Fruit fly (Drosophila melanogaster) whole organism, embryonic: ENCODE data around the gene CG9855.
A peak's percentile ranks its signal among the peaks of the same experiment; 100 is the strongest.

Source experiments
- ATbp ChIP-seq: fragments of 200-800 bp; sonication (Bioruptor generic); optimal IDR thresholded peaks from 2 replicates; lab custom pipeline; 2017; ENCODE audit warnings: missing biosample characterization, mild to moderate bottlenecking, missing genetic modification characterization, missing genetic modification reagents
- B-H2 ChIP-seq: fragments of 200-800 bp; sonication (Bioruptor generic); optimal IDR thresholded peaks from 2 replicates; lab custom pipeline; 2018; ENCODE audit warnings: missing biosample characterization, mild to moderate bottlenecking, missing genetic modification characterization
- Bdp1 ChIP-seq: fragments of 200-800 bp; sonication (Bioruptor generic); optimal IDR thresholded peaks from 3 replicates; lab custom pipeline; 2016; ENCODE audit warnings: missing biosample characterization, missing genetic modification characterization
- Bteb2 ChIP-seq: fragments of 200-800 bp; sonication (Bioruptor generic); optimal IDR thresholded peaks from 2 replicates; lab custom pipeline; 2016; ENCODE audit warnings: missing biosample characterization, missing genetic modification characterization
- CG10267 ChIP-seq: fragments of 200-800 bp; sonication (Bioruptor generic); optimal IDR thresholded peaks from 2 replicates; lab custom pipeline; 2018; ENCODE audit warnings: missing biosample characterization, mild to moderate bottlenecking, missing genetic modification characterization, moderate library complexity
- CG10431 ChIP-seq: fragments of 200-800 bp; sonication (Bioruptor generic); optimal IDR thresholded peaks from 3 replicates; lab custom pipeline; 2018; ENCODE audit warnings: missing biosample characterization, mild to moderate bottlenecking, missing genetic modification characterization
- CG11723 ChIP-seq: fragments of 200-800 bp; sonication (Bioruptor generic); optimal IDR thresholded peaks from 2 replicates; lab custom pipeline; 2017; ENCODE audit warnings: missing biosample characterization, mild to moderate bottlenecking, missing genetic modification characterization
- CG12236 ChIP-seq: fragments of 200-800 bp; sonication (Bioruptor generic); optimal IDR thresholded peaks from 2 replicates; lab custom pipeline; 2016; ENCODE audit warnings: missing biosample characterization, missing genetic modification characterization
- CG14667 ChIP-seq: fragments of 200-800 bp; sonication (Bioruptor generic); IDR thresholded peaks from 2 replicates; pipeline ENCODE4 v1.3.6; 2022; ENCODE audit warnings: missing biosample characterization, missing genetic modification characterization
- CG17186 ChIP-seq: fragments of 200-800 bp; sonication (Bioruptor generic); optimal IDR thresholded peaks from 3 replicates; lab custom pipeline; 2017; ENCODE audit warnings: missing biosample characterization, missing genetic modification reagents, missing genetic modification characterization
- CG17361 ChIP-seq: fragments of 200-800 bp; sonication (Bioruptor generic); IDR thresholded peaks from 3 replicates; pipeline ENCODE4 v1.3.6; 2022; ENCODE audit warnings: missing biosample characterization, missing genetic modification characterization
- CG30403 ChIP-seq: fragments of 200-800 bp; sonication (Bioruptor generic); optimal IDR thresholded peaks from 3 replicates; lab custom pipeline; 2016; ENCODE audit warnings: missing biosample characterization, missing genetic modification characterization
- CG32532 ChIP-seq: fragments of 200-800 bp; sonication (Bioruptor generic); IDR thresholded peaks from 2 replicates; pipeline ENCODE4 v1.3.6; 2022; ENCODE audit warnings: missing biosample characterization, missing genetic modification characterization
- CG3847 ChIP-seq: fragments of 200-800 bp; sonication (Bioruptor generic); IDR thresholded peaks from 2 replicates; pipeline ENCODE4 v1.3.6; 2022; ENCODE audit warnings: missing biosample characterization, missing genetic modification characterization
- CG5953 ChIP-seq: fragments of 200-800 bp; sonication (Bioruptor generic); IDR thresholded peaks from 2 replicates; pipeline ENCODE4 v1.3.6; 2022; ENCODE audit warnings: missing biosample characterization, missing genetic modification characterization
- CG6175 ChIP-seq: fragments of 200-800 bp; sonication (Bioruptor generic); IDR thresholded peaks from 3 replicates; pipeline ENCODE4 v1.3.6; 2022; ENCODE audit warnings: missing biosample characterization, missing genetic modification characterization
- CG6765 ChIP-seq: fragments of 200-800 bp; sonication (Bioruptor generic); optimal IDR thresholded peaks from 3 replicates; lab custom pipeline; 2017; ENCODE audit warnings: missing biosample characterization, mild to moderate bottlenecking, missing genetic modification characterization
- CG7271 ChIP-seq: fragments of 200-800 bp; sonication (Bioruptor generic); optimal IDR thresholded peaks from 2 replicates; lab custom pipeline; 2018; ENCODE audit warnings: missing biosample characterization, mild to moderate bottlenecking, missing genetic modification characterization, moderate library complexity
- CG9215 ChIP-seq: fragments of 200-800 bp; sonication (Bioruptor generic); IDR thresholded peaks from 2 replicates; pipeline ENCODE4 v1.3.6; 2022; ENCODE audit warnings: missing biosample characterization, missing genetic modification characterization
- CG9437 ChIP-seq: fragments of 200-800 bp; sonication (Bioruptor generic); optimal IDR thresholded peaks from 2 replicates; lab custom pipeline; 2018; ENCODE audit warnings: missing biosample characterization, mild to moderate bottlenecking, missing genetic modification characterization
- CG9727 ChIP-seq: fragments of 200-800 bp; sonication (Bioruptor generic); optimal IDR thresholded peaks from 3 replicates; lab custom pipeline; 2017; ENCODE audit warnings: missing biosample characterization, mild to moderate bottlenecking, missing genetic modification characterization
- CG9876 ChIP-seq: fragments of 200-800 bp; sonication (Bioruptor generic); optimal IDR thresholded peaks from 2 replicates; lab custom pipeline; 2016; ENCODE audit warnings: missing biosample characterization, missing genetic modification characterization
- Camta ChIP-seq: fragments of 200-800 bp; sonication (Bioruptor generic); optimal IDR thresholded peaks from 2 replicates; lab custom pipeline; 2016; ENCODE audit warnings: missing biosample characterization, missing genetic modification characterization
- Dbx ChIP-seq: fragments of 200-800 bp; sonication (Bioruptor generic); IDR thresholded peaks from 3 replicates; pipeline ENCODE4 v1.3.6; 2022; ENCODE audit warnings: missing biosample characterization, missing genetic modification characterization
- Hr3 ChIP-seq: fragments of 200-800 bp; sonication (Bioruptor generic); optimal IDR thresholded peaks from 3 replicates; lab custom pipeline; 2016; ENCODE audit warnings: missing biosample characterization, missing genetic modification characterization
- Lpt ChIP-seq: fragments of >200 bp; optimal IDR thresholded peaks from 2 replicates; lab custom pipeline; 2018; ENCODE audit warnings: missing biosample characterization, missing genetic modification characterization
- MESR4 ChIP-seq: fragments of 200-800 bp; sonication (Bioruptor generic); optimal IDR thresholded peaks from 2 replicates; lab custom pipeline; 2018; ENCODE audit warnings: missing biosample characterization, mild to moderate bottlenecking, missing genetic modification characterization, moderate library complexity
- Pdp1 ChIP-seq, 2 experiments: fragments of 200-800 bp; sonication (Bioruptor generic); optimal IDR thresholded peaks; 3 replicates each; lab custom pipeline; 2016; ENCODE audit warnings: missing biosample characterization in 2 of 2, missing genetic modification characterization in 2 of 2, mild to moderate bottlenecking in 1 of 2, moderate library complexity in 1 of 2
- Sry-β ChIP-seq: fragments of 200-800 bp; sonication (Bioruptor generic); optimal IDR thresholded peaks from 2 replicates; lab custom pipeline; 2018; ENCODE audit warnings: missing biosample characterization, mild to moderate bottlenecking, missing genetic modification characterization, moderate library complexity
- ap ChIP-seq: fragments of 200-800 bp; sonication (Bioruptor generic); IDR thresholded peaks from 2 replicates; pipeline ENCODE4 v1.3.6; 2022; ENCODE audit warnings: missing biosample characterization, missing genetic modification characterization
- ase ChIP-seq: fragments of 200-800 bp; sonication (Bioruptor generic); IDR thresholded peaks from 3 replicates; pipeline ENCODE4 v1.3.6; 2022; ENCODE audit warnings: missing biosample characterization, missing genetic modification characterization
- ash1 ChIP-seq: fragments of 200-800 bp; sonication (Bioruptor generic); optimal IDR thresholded peaks from 2 replicates; lab custom pipeline; 2018; ENCODE audit warnings: missing biosample characterization, mild to moderate bottlenecking, missing genetic modification characterization
- bowl ChIP-seq: fragments of 200-800 bp; sonication (Bioruptor generic); IDR thresholded peaks from 2 replicates; pipeline ENCODE4 v1.3.6; 2022; ENCODE audit warnings: missing biosample characterization, missing genetic modification characterization
- cg ChIP-seq: fragments of 200-800 bp; sonication (Bioruptor generic); optimal IDR thresholded peaks from 3 replicates; lab custom pipeline; 2019; ENCODE audit warnings: missing biosample characterization, mild to moderate bottlenecking, missing genetic modification characterization, moderate library complexity
- chm ChIP-seq: fragments of 200-800 bp; sonication (Bioruptor generic); IDR thresholded peaks from 2 replicates; pipeline ENCODE4 v1.3.6; 2022; ENCODE audit warnings: missing biosample characterization, missing genetic modification characterization
- dan ChIP-seq: fragments of 200-800 bp; sonication (Bioruptor generic); IDR thresholded peaks from 2 replicates; pipeline ENCODE4 v1.3.6; 2022; ENCODE audit warnings: missing biosample characterization, missing genetic modification characterization
- dmrt11E ChIP-seq: fragments of 200-800 bp; sonication (Bioruptor generic); optimal IDR thresholded peaks from 3 replicates; lab custom pipeline; 2018; ENCODE audit warnings: missing biosample characterization, mild to moderate bottlenecking, missing genetic modification characterization, moderate library complexity
- ewg ChIP-seq: fragments of 200-800 bp; sonication (Bioruptor generic); optimal IDR thresholded peaks from 3 replicates; lab custom pipeline; 2017; ENCODE audit warnings: mild to moderate bottlenecking, missing biosample characterization, missing genetic modification reagents, missing genetic modification characterization
- grau ChIP-seq: fragments of 200-800 bp; optimal IDR thresholded peaks from 3 replicates; lab custom pipeline; 2019; ENCODE audit warnings: missing biosample characterization, mild to moderate bottlenecking, missing genetic modification characterization, moderate library complexity
- luna ChIP-seq: fragments of 200-800 bp; sonication (Bioruptor generic); optimal IDR thresholded peaks from 2 replicates; lab custom pipeline; 2016; ENCODE audit warnings: missing biosample characterization, missing genetic modification characterization
- nerfin-2 ChIP-seq: fragments of 200-800 bp; sonication (Bioruptor generic); IDR thresholded peaks from 2 replicates; pipeline ENCODE4 v1.3.6; 2022; ENCODE audit warnings: missing biosample characterization, missing genetic modification characterization; ENCODE audit not compliant: partially characterized antibody
- pzg ChIP-seq: fragments of 200-800 bp; sonication (Bioruptor generic); optimal IDR thresholded peaks from 3 replicates; lab custom pipeline; 2018; ENCODE audit warnings: missing biosample characterization, mild to moderate bottlenecking, missing genetic modification characterization, moderate library complexity
- sens-2 ChIP-seq: fragments of 200-800 bp; sonication (Bioruptor generic); IDR thresholded peaks from 2 replicates; pipeline ENCODE4 v1.3.6; 2022; ENCODE audit warnings: missing biosample characterization, missing genetic modification characterization
- sima ChIP-seq: fragments of 200-800 bp; sonication (Bioruptor generic); optimal IDR thresholded peaks from 2 replicates; lab custom pipeline; 2016; ENCODE audit warnings: missing biosample characterization, missing genetic modification characterization
- sna ChIP-seq: fragments of 200-800 bp; sonication (Bioruptor generic); IDR thresholded peaks from 2 replicates; pipeline ENCODE4 v1.3.6; 2022; ENCODE audit warnings: missing biosample characterization, missing genetic modification characterization; ENCODE audit not compliant: partially characterized antibody
- stwl ChIP-seq: fragments of 200-800 bp; sonication (Bioruptor generic); optimal IDR thresholded peaks from 3 replicates; lab custom pipeline; 2018; ENCODE audit warnings: missing biosample characterization, mild to moderate bottlenecking, missing genetic modification characterization, moderate library complexity
- tup ChIP-seq: fragments of 200-800 bp; sonication (Bioruptor generic); optimal IDR thresholded peaks from 2 replicates; lab custom pipeline; 2016; ENCODE audit warnings: missing biosample characterization, mild to moderate bottlenecking, missing genetic modification characterization, moderate library complexity
- tx ChIP-seq: fragments of 200-800 bp; sonication (Bioruptor generic); optimal IDR thresholded peaks from 2 replicates; lab custom pipeline; 2016; ENCODE audit warnings: missing biosample characterization, missing genetic modification characterization

Gene CG9855

dm6 chr3R:4378363-4379354, 19.0 kb downstream of the CG9855 start, which contains the start of gene Sfxn1-3 (continued):
- no peak for TF ChIP-seq tup
- peak; percentile 91 for TF ChIP-seq ewg (GFP tag; lab: Kevin White, UChicago)
- no peak for TF ChIP-seq dan
- no peak for TF ChIP-seq sima (GFP tag; lab: Kevin White, UChicago)
- no peak for TF ChIP-seq CG7271 (tag; lab: Kevin White, UChicago)
- peak; percentile 64 for TF ChIP-seq B-H2 (GFP tag; lab: Kevin White, UChicago)
- peak; percentile 57; the same call in 1 of the 3 replicates for TF ChIP-seq Dbx (GFP tag; lab: Robert Waterston, UW)
- TF ChIP-seq Lpt (GFP tag; lab: Kevin White, UChicago) = no peak
- TF ChIP-seq cg (GFP tag; lab: Kevin White, UChicago) = peak; percentile 62
- TF ChIP-seq Camta (GFP tag; lab: Kevin White, UChicago) = no peak
- TF ChIP-seq CG17186 (GFP tag; lab: Kevin White, UChicago) = no peak
- TF ChIP-seq grau (tag; lab: Kevin White, UChicago) = peak; percentile 23
- TF ChIP-seq CG3847 = 0 out of 2 replicates have a peak, but pooled peaks have one; percentile 7
- TF ChIP-seq dmrt11E = no peak
- TF ChIP-seq Hr3 (GFP tag; lab: Kevin White, UChicago) = no peak
- no peak for TF ChIP-seq ATbp
- TF ChIP-seq luna (GFP tag; lab: Kevin White, UChicago) = no peak
- TF ChIP-seq CG10267 (tag; lab: Kevin White, UChicago) = no peak
- TF ChIP-seq ash1 (GFP tag; lab: Kevin White, UChicago) = peak; percentile 65
- TF ChIP-seq Bteb2 (GFP tag; lab: Kevin White, UChicago) = no peak
- no peak; the same call in 1 of the 2 replicates for TF ChIP-seq nerfin-2 (GFP tag; lab: Robert Waterston, UW)
- no peak for TF ChIP-seq CG12236
- no peak for TF ChIP-seq CG9727 (GFP tag; lab: Kevin White, UChicago)
- peak; percentile 28; the same call in 1 of the 2 replicates for TF ChIP-seq bowl (GFP tag; lab: Robert Waterston, UW)
- peak; percentile 54; the same call in 1 of the 2 replicates for TF ChIP-seq ap (GFP tag; lab: Robert Waterston, UW)
- peak; percentile 13 to 99 for TF ChIP-seq Pdp1 (GFP tag; optimal IDR thresholded peaks at IDR 0.05; lab: Kevin White, UChicago)
- TF ChIP-seq chm (GFP tag; lab: Robert Waterston, UW) = peak; percentile 68; the same call in 1 of the 2 replicates
- no peak for TF ChIP-seq CG10431 (GFP tag; lab: Kevin White, UChicago)
- TF ChIP-seq Sry-β (GFP tag; lab: Kevin White, UChicago) = no peak
- TF ChIP-seq CG6765 = peak; percentile 70
- TF ChIP-seq sens-2 = no peak; the same call in 1 of the 2 replicates
- no peak for TF ChIP-seq CG9876 (GFP tag; lab: Kevin White, UChicago)
- TF ChIP-seq Bdp1 (GFP tag; lab: Kevin White, UChicago) = peak; percentile 31
- peak; percentile 34; the same call in 1 of the 3 replicates for TF ChIP-seq CG17361
- TF ChIP-seq ase (GFP tag; lab: Robert Waterston, UW) = 0 out of 3 replicates have a peak, but pooled peaks have one; percentile 40
- TF ChIP-seq CG32532 (GFP tag; lab: Robert Waterston, UW) = peak; percentile 65
- peak; percentile 12 for TF ChIP-seq CG11723 (GFP tag; lab: Kevin White, UChicago)
- TF ChIP-seq CG5953 = no peak
- TF ChIP-seq pzg (GFP tag; lab: Kevin White, UChicago) = peak; percentile 49
- no peak for TF ChIP-seq CG14667 (GFP tag; lab: Robert Waterston, UW)
- peak; percentile 34 for TF ChIP-seq CG30403 (GFP tag; lab: Kevin White, UChicago)
- TF ChIP-seq tx = no peak
- TF ChIP-seq CG6175 (GFP tag; lab: Robert Waterston, UW) = no peak
- TF ChIP-seq CG9437 (GFP tag; lab: Kevin White, UChicago) = no peak
- TF ChIP-seq MESR4 (GFP tag; lab: Kevin White, UChicago) = peak; percentile 63
- TF ChIP-seq stwl (tag; lab: Kevin White, UChicago) = no peak
- TF ChIP-seq CG9215 (GFP tag; lab: Robert Waterston, UW) = no peak
- TF ChIP-seq sna (GFP tag; lab: Robert Waterston, UW) = peak; percentile 52; the same call in 1 of the 2 replicates
